Worm (Caenorhabditis elegans) whole organism, L1 larva: ENCODE data around the gene inos-1.

ENCODE experiments used
- ama-1 ChIP-seq: fragments of 150-350 bp; optimal IDR thresholded peaks from 2 replicates; lab custom pipeline; 2014
- ceh-88 ChIP-seq: fragments of 200-800 bp; sonication (Bioruptor generic); IDR thresholded peaks from 2 replicates; pipeline ENCODE4 v1.3.6; 2022; ENCODE audit warnings: missing genetic modification characterization, missing compliant biosample characterization
- dpl-1 ChIP-seq, 3 experiments: fragments of 150-350 bp in 2 of 3; sonication (generic microtip) in 1 of 3; optimal IDR thresholded peaks; 2 replicates each; lab custom pipeline; 2014 to 2017; ENCODE audit warnings: missing biosample characterization in 3 of 3, missing genetic modification characterization in 3 of 3, missing genetic modification reagents in 3 of 3
- nhr-12 ChIP-seq: sonication (generic microtip); optimal IDR thresholded peaks from 2 replicates; lab custom pipeline; 2017; ENCODE audit warnings: missing biosample characterization, missing genetic modification characterization
- snpc-4 ChIP-seq: fragments of 150-350 bp; optimal IDR thresholded peaks from 2 replicates; lab custom pipeline; 2014; ENCODE audit warnings: missing biosample characterization, missing genetic modification characterization
- vab-15 ChIP-seq: sonication (generic microtip); optimal IDR thresholded peaks from 2 replicates; lab custom pipeline; 2017; ENCODE audit warnings: missing genotype, mild to moderate bottlenecking, missing genetic modification characterization, missing compliant biosample characterization

ce11 chrII:11748494-11748893, 48.4 kb upstream of the inos-1 start, which contains the start of the genes F44E5.17 and gpb-1:
- TF ChIP-seq snpc-4 (tag; lab: Kevin White, UChicago) (no peak), dpl-1 (GFP tag; optimal IDR thresholded peaks at IDR 0.05; lab: Kevin White, UChicago) (no peak), vab-15 (tag; lab: Kevin White, UChicago) (no peak), ceh-88 (GFP tag; lab: Robert Waterston, UW) (no peak), ama-1 (lab: Kevin White, UChicago) (no peak), nhr-12 (tag; lab: Kevin White, UChicago) (no peak)
